Fruit fly (Drosophila melanogaster): ENCODE results near the gene Gr66a.
A peak's percentile ranks its signal among the peaks of the same experiment; 100 is the strongest.

Gene Gr66a

dm6 chr3L:8306880-8307279, at the start of gene Gr66a:
Gene Gr66a, minus strand, starts transcription at chr3L:8306980.
- TF ChIP-seq Jra (GFP tag; optimal IDR thresholded peaks at IDR 0.05) (no peak), dl (GFP tag; optimal IDR thresholded peaks at IDR 0.05; ENCODE audit: insufficient read depth in 1 of 2, partially characterized antibody in 2 of 2) (no peak), lola (GFP tag; optimal IDR thresholded peaks at IDR 0.05) (no peak)

- TF ChIP-seq Vsx2 (GFP tag; optimal IDR thresholded peaks at IDR 0.05; ENCODE audit: partially characterized antibody) (no peak), Hr83 (GFP tag; optimal IDR thresholded peaks at IDR 0.05; ENCODE audit: poor library complexity, severe bottlenecking) (no peak), rgr (GFP tag; optimal IDR thresholded peaks at IDR 0.05) (no peak), Rel (GFP tag; optimal IDR thresholded peaks at IDR 0.05) (no peak), Rel (tag; optimal IDR thresholded peaks at IDR 0.05) (no peak), jim (GFP tag; optimal IDR thresholded peaks at IDR 0.05) (no peak), CG9705 (GFP tag; optimal IDR thresholded peaks at IDR 0.05) (no peak), CrebA (GFP tag; optimal IDR thresholded peaks at IDR 0.05; ENCODE audit: borderline replicate concordance) (no peak), foxo (GFP tag; optimal IDR thresholded peaks at IDR 0.05) (no peak), usp (GFP tag; optimal IDR thresholded peaks at IDR 0.05) (no peak), Dfd (GFP tag; optimal IDR thresholded peaks at IDR 0.05) (no peak), dmrt93B (GFP tag; optimal IDR thresholded peaks at IDR 0.05) (no peak)
These were observed 49.4 kb upstream of the Gr66a start, which contains the start of gene Culd for dm6 chr3L:8356196-8356595. Gene Culd, minus strand, starts transcription at chr3L:8356296.

- TF ChIP-seq Rel (GFP tag; optimal IDR thresholded peaks at IDR 0.05) (no peak), Rel (tag; optimal IDR thresholded peaks at IDR 0.05) (no peak), sv (GFP tag; optimal IDR thresholded peaks at IDR 0.05) (no peak), rgr (GFP tag; optimal IDR thresholded peaks at IDR 0.05) (no peak), Hr83 (GFP tag; optimal IDR thresholded peaks at IDR 0.05; ENCODE audit: poor library complexity, severe bottlenecking) (peak; percentile 80), lola (GFP tag; optimal IDR thresholded peaks at IDR 0.05) (no peak), OdsH (GFP tag; optimal IDR thresholded peaks at IDR 0.05) (peak; percentile 20), fru (GFP tag; optimal IDR thresholded peaks at IDR 0.05) (no peak)
These were observed 40.6 kb upstream of the Gr66a start for dm6 chr3L:8347346-8347745.

- TF ChIP-seq foxo (GFP tag; optimal IDR thresholded peaks at IDR 0.05) (peak in 1 of 2 experiments; percentile 85), brk (GFP tag; optimal IDR thresholded peaks at IDR 0.05) (no peak), dmrt93B (GFP tag; optimal IDR thresholded peaks at IDR 0.05) (peak; percentile 72), CG32264 (GFP tag; optimal IDR thresholded peaks at IDR 0.05) (no peak), sv (GFP tag; optimal IDR thresholded peaks at IDR 0.05) (no peak), Rel (GFP tag; optimal IDR thresholded peaks at IDR 0.05) (no peak), Rel (tag; optimal IDR thresholded peaks at IDR 0.05) (peak; percentile 85), GATAd (GFP tag; optimal IDR thresholded peaks at IDR 0.05) (no peak), OdsH (GFP tag; optimal IDR thresholded peaks at IDR 0.05) (peak; percentile 62), Hr83 (GFP tag; optimal IDR thresholded peaks at IDR 0.05; ENCODE audit: poor library complexity, severe bottlenecking) (peak; percentile 33), Vsx2 (GFP tag; optimal IDR thresholded peaks at IDR 0.05; ENCODE audit: partially characterized antibody) (no peak), CG9705 (GFP tag; optimal IDR thresholded peaks at IDR 0.05) (peak; percentile 64), fru (GFP tag; optimal IDR thresholded peaks at IDR 0.05) (peak; percentile 75), Myc (optimal IDR thresholded peaks at IDR 0.05) (no peak), dsf (GFP tag; optimal IDR thresholded peaks at IDR 0.05; ENCODE audit: borderline replicate concordance) (no peak), psq (GFP tag; optimal IDR thresholded peaks at IDR 0.05) (peak; percentile 79), HLH106 (tag; optimal IDR thresholded peaks at IDR 0.05) (peak; percentile 87), sage (GFP tag; optimal IDR thresholded peaks at IDR 0.05) (no peak), N (GFP tag; optimal IDR thresholded peaks at IDR 0.05) (no peak), br (GFP tag; optimal IDR thresholded peaks at IDR 0.05) (peak; percentile 49), Sp1 (GFP tag; optimal IDR thresholded peaks at IDR 0.05) (peak; percentile 82), Jra (GFP tag; optimal IDR thresholded peaks at IDR 0.05) (peak; percentile 62), pan (optimal IDR thresholded peaks at IDR 0.05) (no peak), lola (GFP tag; optimal IDR thresholded peaks at IDR 0.05) (no peak), ey (GFP tag; optimal IDR thresholded peaks at IDR 0.05) (peak; percentile 37), Mio (GFP tag; optimal IDR thresholded peaks at IDR 0.05) (no peak), h (GFP tag; optimal IDR thresholded peaks at IDR 0.05) (peak; percentile 76), Hnf4 (GFP tag; optimal IDR thresholded peaks at IDR 0.05) (no peak), rgr (GFP tag; optimal IDR thresholded peaks at IDR 0.05) (peak; percentile 80), tai (GFP tag; optimal IDR thresholded peaks at IDR 0.05) (no peak), CrebA (GFP tag; optimal IDR thresholded peaks at IDR 0.05; ENCODE audit: borderline replicate concordance) (no peak), Dif (GFP tag; optimal IDR thresholded peaks at IDR 0.05; ENCODE audit: partially characterized antibody) (no peak)
These were observed 39.6 kb upstream of the Gr66a start, which contains the start of the genes CG7182 and GAPcenA for dm6 chr3L:8346100-8346980. Gene CG7182, minus strand, starts transcription at chr3L:8346382. Gene GAPcenA, plus strand, starts transcription at chr3L:8346561.
